Worm (Caenorhabditis elegans) whole organism, mixed stage, embryonic: Measurements from ENCODE around the gene nhr-32.

Source experiments
- M03D4.4 ChIP-seq: sonication (generic microtip); optimal IDR thresholded peaks from 2 replicates; lab custom pipeline; 2017; ENCODE audit warnings: mild to moderate bottlenecking, missing genetic modification characterization, missing compliant biosample characterization
- bed-3 ChIP-seq: fragments of 200-800 bp; sonication (Bioruptor generic); optimal IDR thresholded peaks from 3 replicates; lab custom pipeline; 2018; ENCODE audit warnings: mild to moderate bottlenecking, missing genetic modification characterization, moderate library complexity, missing compliant biosample characterization
- blmp-1 ChIP-seq: fragments of 150-350 bp; optimal IDR thresholded peaks from 2 replicates; lab custom pipeline; 2014; ENCODE audit warnings: missing biosample characterization, missing genetic modification characterization
- ceh-39 ChIP-seq: fragments of 150-350 bp; optimal IDR thresholded peaks from 2 replicates; lab custom pipeline; 2014; ENCODE audit warnings: missing biosample characterization, missing genetic modification characterization
- ceh-83 ChIP-seq: fragments of 200-800 bp; sonication (Bioruptor generic); optimal IDR thresholded peaks from 2 replicates; lab custom pipeline; 2018; ENCODE audit warnings: mild to moderate bottlenecking, missing genetic modification characterization, missing compliant biosample characterization
- ces-1 ChIP-seq: fragments of 150-350 bp; optimal IDR thresholded peaks from 2 replicates; lab custom pipeline; 2014; ENCODE audit warnings: missing biosample characterization, missing genetic modification reagents, missing genetic modification characterization
- cnd-1 ChIP-seq: fragments of 200-800 bp; sonication (Bioruptor generic); optimal IDR thresholded peaks from 2 replicates; lab custom pipeline; 2018; ENCODE audit warnings: mild to moderate bottlenecking, missing genetic modification characterization, missing compliant biosample characterization
- drap-1 ChIP-seq: fragments of 200-800 bp; sonication (Bioruptor generic); optimal IDR thresholded peaks from 3 replicates; lab custom pipeline; 2018; ENCODE audit warnings: mild to moderate bottlenecking, missing genetic modification characterization, missing compliant biosample characterization
- elt-1 ChIP-seq: sonication (generic microtip); optimal IDR thresholded peaks from 2 replicates; lab custom pipeline; 2017; ENCODE audit warnings: missing genetic modification characterization, mild to moderate bottlenecking, missing compliant biosample characterization, antibody characterized with exemption, moderate library complexity, borderline replicate concordance; ENCODE audit not compliant: insufficient read depth
- flh-1 ChIP-seq: fragments of 200-800 bp; sonication (Bioruptor generic); optimal IDR thresholded peaks from 2 replicates; lab custom pipeline; 2018; ENCODE audit warnings: mild to moderate bottlenecking, missing genetic modification characterization, moderate library complexity, missing compliant biosample characterization
- ham-2 ChIP-seq: fragments of 200-800 bp; sonication (Bioruptor generic); optimal IDR thresholded peaks from 2 replicates; lab custom pipeline; 2018; ENCODE audit warnings: mild to moderate bottlenecking, missing genetic modification characterization, missing compliant biosample characterization
- hlh-1 ChIP-seq: fragments of 150-350 bp; optimal IDR thresholded peaks from 2 replicates; lab custom pipeline; 2014; ENCODE audit warnings: missing biosample characterization, missing genetic modification reagents, missing genetic modification characterization
- lin-13 ChIP-seq: fragments of 150-350 bp; optimal IDR thresholded peaks from 2 replicates; lab custom pipeline; 2014; ENCODE audit warnings: missing biosample characterization, missing genetic modification characterization
- lin-32 ChIP-seq: fragments of 200-800 bp; sonication (Bioruptor generic); optimal IDR thresholded peaks from 2 replicates; lab custom pipeline; 2018; ENCODE audit warnings: mild to moderate bottlenecking, missing genetic modification characterization, missing compliant biosample characterization
- lsy-2 ChIP-seq: fragments of 150-350 bp; optimal IDR thresholded peaks from 2 replicates; lab custom pipeline; 2014; ENCODE audit warnings: missing biosample characterization, missing genetic modification characterization
- mab-5 ChIP-seq: fragments of 150-350 bp; optimal IDR thresholded peaks from 2 replicates; lab custom pipeline; 2014; ENCODE audit warnings: missing biosample characterization, missing genetic modification characterization
- mep-1 ChIP-seq: fragments of 150-350 bp; optimal IDR thresholded peaks from 2 replicates; lab custom pipeline; 2017; ENCODE audit warnings: missing biosample characterization, missing genetic modification reagents, missing genetic modification characterization, inconsistent platforms
- mls-2 ChIP-seq: sonication (generic microtip); optimal IDR thresholded peaks from 2 replicates; lab custom pipeline; 2016; ENCODE audit warnings: mild to moderate bottlenecking, missing genetic modification characterization, moderate library complexity, missing compliant biosample characterization
- nhr-12 ChIP-seq: fragments of 150-350 bp; optimal IDR thresholded peaks from 2 replicates; lab custom pipeline; 2014; ENCODE audit warnings: missing biosample characterization, missing genetic modification characterization
- nhr-2 ChIP-seq: fragments of 150-350 bp; optimal IDR thresholded peaks from 2 replicates; lab custom pipeline; 2014; ENCODE audit warnings: missing biosample characterization, missing genetic modification characterization
- nhr-237 ChIP-seq: fragments of 150-350 bp; optimal IDR thresholded peaks from 2 replicates; lab custom pipeline; 2014; ENCODE audit warnings: missing biosample characterization, missing genetic modification characterization
- nhr-28 ChIP-seq: fragments of 150-350 bp; optimal IDR thresholded peaks from 2 replicates; lab custom pipeline; 2014; ENCODE audit warnings: missing biosample characterization, missing genetic modification characterization
- nhr-76 ChIP-seq: sonication (generic microtip); optimal IDR thresholded peaks from 2 replicates; lab custom pipeline; 2017; ENCODE audit warnings: missing biosample characterization, missing genetic modification characterization
- pha-4 ChIP-seq: fragments of 150-350 bp; optimal IDR thresholded peaks from 2 replicates; lab custom pipeline; 2018; ENCODE audit warnings: missing biosample characterization, missing genetic modification reagents, missing genetic modification characterization
- sem-2 ChIP-seq: fragments of 200-800 bp; sonication (Bioruptor generic); optimal IDR thresholded peaks from 2 replicates; lab custom pipeline; 2018; ENCODE audit warnings: mild to moderate bottlenecking, missing genetic modification characterization, missing compliant biosample characterization
- sptf-1 ChIP-seq: sonication (generic microtip); optimal IDR thresholded peaks from 2 replicates; lab custom pipeline; 2017; ENCODE audit warnings: mild to moderate bottlenecking, missing genetic modification characterization, moderate library complexity, missing compliant biosample characterization
- tbx-8 ChIP-seq: fragments of 200-800 bp; sonication (Bioruptor generic); optimal IDR thresholded peaks from 2 replicates; lab custom pipeline; 2018; ENCODE audit warnings: mild to moderate bottlenecking, missing genetic modification characterization, moderate library complexity, missing compliant biosample characterization
- unc-120 ChIP-seq: sonication (generic microtip); optimal IDR thresholded peaks from 2 replicates; lab custom pipeline; 2017; ENCODE audit warnings: missing genetic modification characterization, missing compliant biosample characterization; ENCODE audit not compliant: poor library complexity, severe bottlenecking
- unc-39 ChIP-seq: fragments of 150-350 bp; optimal IDR thresholded peaks from 2 replicates; lab custom pipeline; 2014; ENCODE audit warnings: missing biosample characterization, missing genetic modification characterization
- unc-62 ChIP-seq: fragments of 150-350 bp; optimal IDR thresholded peaks from 2 replicates; lab custom pipeline; 2014; ENCODE audit warnings: missing biosample characterization, missing genetic modification reagents, missing genetic modification characterization
- ztf-11 ChIP-seq: fragments of 150-350 bp; optimal IDR thresholded peaks from 2 replicates; lab custom pipeline; 2014; ENCODE audit warnings: missing biosample characterization, missing genetic modification characterization

nhr-32 gene

ce11 chrX:13284618-13285017 lies 32.9 kb downstream of the nhr-32 start:
- no peak for TF ChIP-seq ztf-11 (tag; lab: Kevin White, UChicago)
- TF ChIP-seq unc-120 (tag; lab: Kevin White, UChicago): no peak
- no peak for TF ChIP-seq mab-5 (tag; lab: Kevin White, UChicago)
- no peak for TF ChIP-seq nhr-12 (tag; lab: Kevin White, UChicago)
- TF ChIP-seq cnd-1: no peak
- TF ChIP-seq lin-13: no peak
- no peak for TF ChIP-seq lin-32

- no peak for TF ChIP-seq nhr-2 (tag; lab: Kevin White, UChicago)
Measured at ce11 chrX:13286533-13286932, 34.8 kb downstream of the nhr-32 start, which contains the start of gene R04D3.2. TSS of gene R04D3.2 (minus strand) at chrX:13286633.

ce11 chrX:13288715-13289114 lies 37.0 kb downstream of the nhr-32 start, which contains the start of gene R04D3.4:
TSS of gene R04D3.4 (minus strand) at chrX:13288815.
- no peak for TF ChIP-seq ceh-83 (GFP tag; lab: Kevin White, UChicago)
- no peak for TF ChIP-seq unc-39 (tag; lab: Kevin White, UChicago)
- TF ChIP-seq nhr-2 (tag; lab: Kevin White, UChicago): no peak
- TF ChIP-seq nhr-237 (tag; lab: Kevin White, UChicago): no peak
- TF ChIP-seq nhr-12 (tag; lab: Kevin White, UChicago): no peak
- no peak for TF ChIP-seq ztf-11 (tag; lab: Kevin White, UChicago)
- TF ChIP-seq elt-1 (tag; lab: Kevin White, UChicago): no peak
- no peak for TF ChIP-seq pha-4 (tag; lab: Kevin White, UChicago)
- TF ChIP-seq, all 35 proteins: peak for 0

- TF ChIP-seq M03D4.4 (tag; lab: Kevin White, UChicago) (no peak), tbx-8 (GFP tag; lab: Kevin White, UChicago) (no peak), nhr-76 (tag; lab: Kevin White, UChicago) (no peak), ces-1 (GFP tag; lab: Kevin White, UChicago) (no peak), sptf-1 (tag; lab: Kevin White, UChicago) (no peak), ham-2 (GFP tag; lab: Kevin White, UChicago) (no peak), unc-62 (GFP tag; lab: Kevin White, UChicago) (no peak), bed-3 (GFP tag; lab: Kevin White, UChicago) (no peak), flh-1 (GFP tag; lab: Kevin White, UChicago) (no peak), mep-1 (tag; lab: Kevin White, UChicago) (no peak), ceh-83 (GFP tag; lab: Kevin White, UChicago) (no peak), ztf-11 (tag; lab: Kevin White, UChicago) (no peak), lin-13 (no peak), nhr-12 (tag; lab: Kevin White, UChicago) (no peak), nhr-28 (no peak), nhr-2 (tag; lab: Kevin White, UChicago) (no peak), pha-4 (tag; lab: Kevin White, UChicago) (no peak), mls-2 (no peak), mab-5 (tag; lab: Kevin White, UChicago) (no peak)
Measured at ce11 chrX:13290531-13290930, 38.8 kb downstream of the nhr-32 start, which contains the start of gene R04D3.3. TSS of gene R04D3.3 (minus strand) at chrX:13290631.

ce11 chrX:13291506-13291905 lies 39.7 kb downstream of the nhr-32 start, which contains the start of gene srd-38:
TSS of gene srd-38 (plus strand) at chrX:13291806.
- TF ChIP-seq drap-1 (GFP tag; lab: Kevin White, UChicago): no peak
- no peak for TF ChIP-seq bed-3 (GFP tag; lab: Kevin White, UChicago)
- no peak for TF ChIP-seq hlh-1
- TF ChIP-seq mls-2: no peak
- no peak for TF ChIP-seq nhr-28
- TF ChIP-seq nhr-2 (tag; lab: Kevin White, UChicago): no peak

- no peak for TF ChIP-seq M03D4.4 (tag; lab: Kevin White, UChicago)
- TF ChIP-seq, all 35 proteins: peak for 0
Measured at ce11 chrX:13293023-13293422, 41.3 kb downstream of the nhr-32 start.

ce11 chrX:13294669-13295068 lies 42.9 kb downstream of the nhr-32 start, which contains the start of gene srd-36:
TSS of gene srd-36 (minus strand) at chrX:13294769.
- TF ChIP-seq blmp-1 (tag; lab: Kevin White, UChicago) (no peak), elt-1 (tag; lab: Kevin White, UChicago) (no peak), cnd-1 (no peak), ces-1 (GFP tag; lab: Kevin White, UChicago) (no peak), ceh-39 (no peak), bed-3 (GFP tag; lab: Kevin White, UChicago) (no peak), nhr-2 (tag; lab: Kevin White, UChicago) (no peak), sem-2 (GFP tag; lab: Kevin White, UChicago) (no peak), unc-62 (GFP tag; lab: Kevin White, UChicago) (no peak), drap-1 (GFP tag; lab: Kevin White, UChicago) (no peak), nhr-76 (tag; lab: Kevin White, UChicago) (no peak), unc-39 (tag; lab: Kevin White, UChicago) (no peak), lin-13 (no peak), flh-1 (GFP tag; lab: Kevin White, UChicago) (no peak), ham-2 (GFP tag; lab: Kevin White, UChicago) (no peak), M03D4.4 (tag; lab: Kevin White, UChicago) (no peak), mls-2 (no peak), lsy-2 (tag; lab: Kevin White, UChicago) (no peak), mab-5 (tag; lab: Kevin White, UChicago) (no peak)
